Fruit fly (Drosophila melanogaster) whole organism, embryonic: ENCODE data around the gene Alp13.

ENCODE experiments used
- Atf3 ChIP-seq: fragments of 200-800 bp; sonication (Bioruptor generic); optimal IDR thresholded peaks from 3 replicates; lab custom pipeline; 2016; ENCODE audit warnings: missing biosample characterization, missing genetic modification characterization
- C15 ChIP-seq: fragments of 200-800 bp; sonication (Bioruptor generic); IDR thresholded peaks from 3 replicates; pipeline ENCODE4 v1.3.6; 2022; ENCODE audit warnings: missing biosample characterization, missing genetic modification characterization
- CG11456 ChIP-seq: fragments of 200-800 bp; sonication (Bioruptor generic); IDR thresholded peaks from 3 replicates; pipeline ENCODE4 v1.3.6; 2022; ENCODE audit warnings: missing biosample characterization, missing genetic modification characterization
- CG12391 ChIP-seq: fragments of 200-800 bp; sonication (Bioruptor generic); optimal IDR thresholded peaks from 3 replicates; lab custom pipeline; 2018; ENCODE audit warnings: missing biosample characterization, mild to moderate bottlenecking, missing genetic modification characterization, moderate library complexity
- CG12769 ChIP-seq: fragments of 200-800 bp; sonication (Bioruptor generic); optimal IDR thresholded peaks from 2 replicates; lab custom pipeline; 2019; ENCODE audit warnings: missing biosample characterization, mild to moderate bottlenecking, missing genetic modification characterization, moderate library complexity
- CG12942 ChIP-seq: fragments of 200-800 bp; sonication (Bioruptor generic); optimal IDR thresholded peaks from 3 replicates; lab custom pipeline; 2016; ENCODE audit warnings: missing biosample characterization, missing genetic modification characterization
- CG13424 ChIP-seq: fragments of 200-800 bp; sonication (Bioruptor generic); optimal IDR thresholded peaks from 2 replicates; lab custom pipeline; 2019; ENCODE audit warnings: missing biosample characterization, mild to moderate bottlenecking, missing genetic modification characterization, moderate library complexity
- CG14441 ChIP-seq: fragments of 200-800 bp; sonication (Bioruptor generic); IDR thresholded peaks from 2 replicates; pipeline ENCODE4 v1.3.6; 2022; ENCODE audit warnings: missing biosample characterization, missing genetic modification characterization
- CG17385 ChIP-seq: fragments of 200-800 bp; sonication (Bioruptor generic); optimal IDR thresholded peaks from 3 replicates; lab custom pipeline; 2018; ENCODE audit warnings: missing biosample characterization, mild to moderate bottlenecking, missing genetic modification characterization
- CG17912 ChIP-seq: fragments of 200-800 bp; sonication (Bioruptor generic); optimal IDR thresholded peaks from 2 replicates; lab custom pipeline; 2018; ENCODE audit warnings: missing biosample characterization, mild to moderate bottlenecking, missing genetic modification characterization
- CG18619 ChIP-seq: fragments of 200-800 bp; sonication (Bioruptor generic); optimal IDR thresholded peaks from 3 replicates; lab custom pipeline; 2017; ENCODE audit warnings: missing biosample characterization, mild to moderate bottlenecking, missing genetic modification characterization
- CG6254 ChIP-seq: fragments of 200-800 bp; sonication (Bioruptor generic); optimal IDR thresholded peaks from 3 replicates; lab custom pipeline; 2017; ENCODE audit warnings: mild to moderate bottlenecking, missing biosample characterization, missing genetic modification reagents, missing genetic modification characterization
- CG7839 ChIP-seq: fragments of 200-800 bp; sonication (Bioruptor generic); optimal IDR thresholded peaks from 3 replicates; lab custom pipeline; 2018; ENCODE audit warnings: missing biosample characterization, mild to moderate bottlenecking, missing genetic modification characterization, moderate library complexity
- CG7963 ChIP-seq: fragments of 200-800 bp; sonication (Bioruptor generic); IDR thresholded peaks from 3 replicates; pipeline ENCODE4 v1.3.6; 2022; ENCODE audit warnings: missing biosample characterization, missing genetic modification characterization; ENCODE audit not compliant: partially characterized antibody
- CG8089 ChIP-seq: fragments of 200-800 bp; sonication (Bioruptor generic); optimal IDR thresholded peaks from 3 replicates; lab custom pipeline; 2016; ENCODE audit warnings: missing biosample characterization, missing genetic modification characterization
- CG8359 ChIP-seq: fragments of 200-800 bp; sonication (Bioruptor generic); optimal IDR thresholded peaks from 2 replicates; lab custom pipeline; 2017; ENCODE audit warnings: missing biosample characterization, mild to moderate bottlenecking, missing genetic modification characterization, borderline replicate concordance
- Chrac-16 ChIP-seq: fragments of 200-800 bp; sonication (Bioruptor generic); optimal IDR thresholded peaks from 3 replicates; lab custom pipeline; 2016; ENCODE audit warnings: missing biosample characterization, missing genetic modification characterization
- Deaf1 ChIP-seq: fragments of 200-800 bp; optimal IDR thresholded peaks from 3 replicates; lab custom pipeline; 2019; ENCODE audit warnings: missing biosample characterization, mild to moderate bottlenecking, missing genetic modification characterization, moderate library complexity
- Dip3 ChIP-seq: fragments of 200-800 bp; sonication (Bioruptor generic); optimal IDR thresholded peaks from 3 replicates; lab custom pipeline; 2016; ENCODE audit warnings: missing biosample characterization, missing genetic modification characterization
- Elba2 ChIP-seq: fragments of 200-800 bp; sonication (Bioruptor generic); optimal IDR thresholded peaks from 3 replicates; lab custom pipeline; 2016; ENCODE audit warnings: missing biosample characterization, missing genetic modification characterization
- H2.0 ChIP-seq: fragments of 200-800 bp; sonication (Bioruptor generic); IDR thresholded peaks from 2 replicates; pipeline ENCODE4 v1.3.6; 2022; ENCODE audit warnings: missing biosample characterization, missing genetic modification characterization
- Hr39 ChIP-seq: fragments of >200 bp; optimal IDR thresholded peaks from 2 replicates; lab custom pipeline; 2017
- Neu2 ChIP-seq: fragments of 200-800 bp; sonication (Bioruptor generic); optimal IDR thresholded peaks from 3 replicates; lab custom pipeline; 2016; ENCODE audit warnings: missing biosample characterization, missing genetic modification characterization, borderline replicate concordance
- NfI ChIP-seq: fragments of 200-800 bp; sonication (Bioruptor generic); optimal IDR thresholded peaks from 3 replicates; lab custom pipeline; 2018; ENCODE audit warnings: missing biosample characterization, mild to moderate bottlenecking, missing genetic modification characterization, moderate library complexity
- Oli ChIP-seq: fragments of 200-800 bp; sonication (Bioruptor generic); optimal IDR thresholded peaks from 2 replicates; lab custom pipeline; 2018; ENCODE audit warnings: missing biosample characterization, mild to moderate bottlenecking, missing genetic modification characterization, moderate library complexity
- Trl ChIP-seq, 3 experiments: fragments of >200 bp in 2 of 3; fragments of 200-800 bp in 1 of 3; sonication (Bioruptor generic) in 1 of 3; optimal IDR thresholded peaks; 2 replicates in 1 of 3; 3 replicates in 2 of 3; lab custom pipeline; 2016 to 2017; ENCODE audit warnings: missing biosample characterization in 1 of 3, missing genetic modification characterization in 1 of 3
- al ChIP-seq: fragments of 200-800 bp; sonication (Bioruptor generic); IDR thresholded peaks from 2 replicates; pipeline ENCODE4 v1.3.6; 2022; ENCODE audit warnings: missing biosample characterization, missing genetic modification characterization
- ase ChIP-seq: fragments of 200-800 bp; sonication (Bioruptor generic); IDR thresholded peaks from 3 replicates; pipeline ENCODE4 v1.3.6; 2022; ENCODE audit warnings: missing biosample characterization, missing genetic modification characterization
- bowl ChIP-seq: fragments of 200-800 bp; sonication (Bioruptor generic); IDR thresholded peaks from 2 replicates; pipeline ENCODE4 v1.3.6; 2022; ENCODE audit warnings: missing biosample characterization, missing genetic modification characterization
- chinmo ChIP-seq: fragments of 200-800 bp; sonication (Bioruptor generic); IDR thresholded peaks from 4 replicates; pipeline ENCODE4 v1.3.6; 2022; ENCODE audit warnings: missing biosample characterization, missing genetic modification characterization; ENCODE audit not compliant: partially characterized antibody
- da ChIP-seq: fragments of 200-800 bp; sonication (Bioruptor generic); optimal IDR thresholded peaks from 2 replicates; lab custom pipeline; 2016; ENCODE audit warnings: missing biosample characterization, missing genetic modification characterization
- danr ChIP-seq: fragments of 200-800 bp; sonication (Bioruptor generic); IDR thresholded peaks from 2 replicates; pipeline ENCODE4 v1.3.6; 2022; ENCODE audit warnings: missing biosample characterization, missing genetic modification characterization
- ems ChIP-seq: fragments of 200-800 bp; sonication (Bioruptor generic); optimal IDR thresholded peaks from 3 replicates; lab custom pipeline; 2016; ENCODE audit warnings: missing biosample characterization, missing genetic modification characterization
- en ChIP-seq: fragments of 200-800 bp; sonication (Bioruptor generic); optimal IDR thresholded peaks from 2 replicates; lab custom pipeline; 2016; ENCODE audit warnings: missing biosample characterization, missing genetic modification characterization
- fd102C ChIP-seq: fragments of 200-800 bp; sonication (Bioruptor generic); optimal IDR thresholded peaks from 2 replicates; lab custom pipeline; 2018; ENCODE audit warnings: missing biosample characterization, mild to moderate bottlenecking, missing genetic modification characterization, moderate library complexity
- fd96Cb ChIP-seq: fragments of 200-800 bp; sonication (Bioruptor generic); optimal IDR thresholded peaks from 2 replicates; lab custom pipeline; 2018; ENCODE audit warnings: missing biosample characterization, mild to moderate bottlenecking, missing genetic modification characterization, moderate library complexity
- fru ChIP-seq: fragments of >200 bp; optimal IDR thresholded peaks from 2 replicates; lab custom pipeline; 2017
- gce ChIP-seq: fragments of 200-800 bp; sonication (Bioruptor generic); IDR thresholded peaks from 3 replicates; pipeline ENCODE4 v1.3.6; 2022; ENCODE audit warnings: missing biosample characterization, missing genetic modification characterization
- gro ChIP-seq: fragments of 200-800 bp; sonication (Bioruptor generic); optimal IDR thresholded peaks from 2 replicates; lab custom pipeline; 2016; ENCODE audit warnings: missing biosample characterization, missing genetic modification characterization
- gsb-n ChIP-seq: fragments of 200-800 bp; sonication (Bioruptor generic); optimal IDR thresholded peaks from 3 replicates; lab custom pipeline; 2018; ENCODE audit warnings: missing biosample characterization, mild to moderate bottlenecking, missing genetic modification characterization
- insv ChIP-seq, 2 experiments: fragments of 200-800 bp; sonication (Bioruptor generic); optimal IDR thresholded peaks; 3 replicates each; lab custom pipeline; 2016 to 2018; ENCODE audit warnings: missing biosample characterization in 2 of 2, missing genetic modification characterization in 2 of 2
- kah ChIP-seq: fragments of 200-800 bp; sonication (Bioruptor generic); optimal IDR thresholded peaks from 2 replicates; lab custom pipeline; 2018; ENCODE audit warnings: missing biosample characterization, mild to moderate bottlenecking, missing genetic modification characterization
- lilli ChIP-seq: fragments of 200-800 bp; sonication (Bioruptor generic); optimal IDR thresholded peaks from 3 replicates; lab custom pipeline; 2016; ENCODE audit warnings: missing biosample characterization, missing genetic modification characterization
- nerfin-2 ChIP-seq: fragments of 200-800 bp; sonication (Bioruptor generic); IDR thresholded peaks from 2 replicates; pipeline ENCODE4 v1.3.6; 2022; ENCODE audit warnings: missing biosample characterization, missing genetic modification characterization; ENCODE audit not compliant: partially characterized antibody
- p53 ChIP-seq: fragments of 200-800 bp; sonication (Bioruptor generic); optimal IDR thresholded peaks from 2 replicates; lab custom pipeline; 2016; ENCODE audit warnings: missing biosample characterization, missing genetic modification characterization
- sd ChIP-seq: fragments of 200-800 bp; sonication (Bioruptor generic); optimal IDR thresholded peaks from 3 replicates; lab custom pipeline; 2018; ENCODE audit warnings: missing biosample characterization, mild to moderate bottlenecking, missing genetic modification characterization, moderate library complexity
- sr ChIP-seq: fragments of 200-800 bp; sonication (Bioruptor generic); IDR thresholded peaks from 3 replicates; pipeline ENCODE4 v1.3.6; 2022; ENCODE audit warnings: missing biosample characterization, missing genetic modification characterization
- sug ChIP-seq: fragments of 200-800 bp; optimal IDR thresholded peaks from 2 replicates; lab custom pipeline; 2019; ENCODE audit warnings: missing biosample characterization, mild to moderate bottlenecking, missing genetic modification characterization, moderate library complexity
- tin ChIP-seq: fragments of 200-800 bp; sonication (Bioruptor generic); optimal IDR thresholded peaks from 3 replicates; lab custom pipeline; 2016; ENCODE audit warnings: missing biosample characterization, missing genetic modification characterization
- ttk ChIP-seq: fragments of 200-800 bp; sonication (Bioruptor generic); IDR thresholded peaks from 2 replicates; pipeline ENCODE4 v2.1.2; 2022; ENCODE audit warnings: missing biosample characterization, missing genetic modification characterization
- tup ChIP-seq: fragments of 200-800 bp; sonication (Bioruptor generic); optimal IDR thresholded peaks from 2 replicates; lab custom pipeline; 2016; ENCODE audit warnings: missing biosample characterization, mild to moderate bottlenecking, missing genetic modification characterization, moderate library complexity
- tx ChIP-seq: fragments of 200-800 bp; sonication (Bioruptor generic); optimal IDR thresholded peaks from 2 replicates; lab custom pipeline; 2016; ENCODE audit warnings: missing biosample characterization, missing genetic modification characterization

Gene Alp13

DNA sequence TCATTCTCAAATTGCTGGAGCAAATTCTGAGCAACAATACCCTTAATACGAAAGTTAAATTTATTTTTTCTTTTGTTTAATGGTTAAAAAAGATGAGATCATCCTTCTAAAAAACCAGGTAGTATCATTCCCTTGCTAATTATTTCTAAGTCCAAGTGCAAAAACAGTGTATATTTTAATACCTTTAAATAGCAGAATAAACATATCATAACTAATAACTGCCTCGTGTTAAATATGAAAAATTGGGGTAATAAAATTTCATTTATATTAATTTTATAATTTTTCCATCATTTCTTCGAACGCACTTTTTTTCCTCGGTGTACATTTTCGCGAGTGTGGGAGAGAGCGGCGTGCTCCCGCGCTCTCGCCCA lies 36.6 kb upstream of the Alp13 start (continued):
- no peak for TF ChIP-seq fd102C (GFP tag; lab: Kevin White, UChicago)
- no peak for TF ChIP-seq NfI (GFP tag; lab: Kevin White, UChicago)
- TF ChIP-seq danr: no peak
- TF ChIP-seq Neu2 (GFP tag; lab: Kevin White, UChicago): no peak
- TF ChIP-seq Trl (optimal IDR thresholded peaks at IDR 0.05; lab: Kevin White, UChicago): peak in 1 of 2 experiments; percentile 23
- no peak for TF ChIP-seq Trl (GFP tag; optimal IDR thresholded peaks at IDR 0.05; lab: Kevin White, UChicago)
- peak; percentile 30 for TF ChIP-seq fd96Cb (tag; lab: Kevin White, UChicago)
- no peak for TF ChIP-seq bowl (GFP tag; lab: Robert Waterston, UW)
- no peak for TF ChIP-seq tup (GFP tag; lab: Kevin White, UChicago)
- no peak for TF ChIP-seq gro (GFP tag; lab: Kevin White, UChicago)
- no peak for TF ChIP-seq da (GFP tag; lab: Kevin White, UChicago)
- no peak for TF ChIP-seq Atf3 (GFP tag; lab: Kevin White, UChicago)
- TF ChIP-seq Dip3 (GFP tag; lab: Kevin White, UChicago): no peak
- TF ChIP-seq Chrac-16 (GFP tag; lab: Kevin White, UChicago): no peak
- TF ChIP-seq gce: 0 out of 3 replicates have a peak, but pooled peaks have one; percentile 25
- TF ChIP-seq ems (GFP tag; lab: Kevin White, UChicago): no peak
- TF ChIP-seq CG7963 (GFP tag; lab: Robert Waterston, UW): no peak
- TF ChIP-seq lilli (GFP tag; lab: Kevin White, UChicago): no peak
- TF ChIP-seq p53: no peak
- TF ChIP-seq CG14441 (GFP tag; lab: Robert Waterston, UW): no peak
- no peak for TF ChIP-seq H2.0 (GFP tag; lab: Robert Waterston, UW)
- no peak for TF ChIP-seq tin (GFP tag; lab: Kevin White, UChicago)
- peak; percentile 24 for TF ChIP-seq Oli
- TF ChIP-seq en (GFP tag; lab: Kevin White, UChicago): no peak
- TF ChIP-seq nerfin-2: no peak
- TF ChIP-seq CG17385: no peak
- TF ChIP-seq C15 (GFP tag; lab: Robert Waterston, UW): no peak
- TF ChIP-seq CG18619 (GFP tag; lab: Kevin White, UChicago): peak; percentile 22
- no peak for TF ChIP-seq Elba2
- TF ChIP-seq Hr39 (lab: Kevin White, UChicago): no peak
- no peak for TF ChIP-seq CG6254 (GFP tag; lab: Kevin White, UChicago)
- no peak for TF ChIP-seq ase
- no peak for TF ChIP-seq sd (tag; lab: Kevin White, UChicago)
- no peak for TF ChIP-seq gsb-n
- TF ChIP-seq sr (GFP tag; lab: Robert Waterston, UW): no peak
- no peak for TF ChIP-seq CG12769
- no peak for TF ChIP-seq sug (tag; lab: Kevin White, UChicago)
- TF ChIP-seq tx (GFP tag; lab: Kevin White, UChicago): no peak
- TF ChIP-seq ttk (GFP tag; lab: Robert Waterston, UW): no peak
- TF ChIP-seq CG11456 (GFP tag; lab: Robert Waterston, UW): no peak
- no peak for TF ChIP-seq CG8359 (GFP tag; lab: Kevin White, UChicago)

dm6 chr3R:10111150-10111814 lies 36.1 kb upstream of the Alp13 start:
- no peak for TF ChIP-seq fru (lab: Kevin White, UChicago)
- no peak for TF ChIP-seq CG8089
- TF ChIP-seq Deaf1 (tag; lab: Kevin White, UChicago): peak; percentile 24
- 0 out of 4 replicates have a peak, but pooled peaks have one; percentile 8 for TF ChIP-seq chinmo (GFP tag; lab: Robert Waterston, UW)
- TF ChIP-seq CG7839 (tag; lab: Kevin White, UChicago): no peak
- TF ChIP-seq CG13424: no peak
- no peak for TF ChIP-seq kah (GFP tag; lab: Kevin White, UChicago)
- TF ChIP-seq CG17912 (GFP tag; lab: Kevin White, UChicago): no peak
- TF ChIP-seq gsb-n: peak; percentile 68
- TF ChIP-seq insv (GFP tag; optimal IDR thresholded peaks at IDR 0.05; lab: Kevin White, UChicago): peak in 1 of 2 experiments; percentile 46
- TF ChIP-seq CG12942 (GFP tag; lab: Kevin White, UChicago): no peak
- TF ChIP-seq CG12391 (tag; lab: Kevin White, UChicago): peak; percentile 7
- TF ChIP-seq al (GFP tag; lab: Robert Waterston, UW): no peak
